Fruit fly (Drosophila melanogaster): ENCODE measurements around the gene CtsK1.

The CtsK1 gene

dm6 chr3L:13957212-13957668 is 36.8 kb upstream of the CtsK1 start (continued):
- no peak for TF ChIP-seq knrl (GFP tag; IDR thresholded peaks at IDR 0.05; ENCODE audit: partially characterized antibody)
- no peak for TF ChIP-seq danr (GFP tag; IDR thresholded peaks at IDR 0.05)
- no peak for TF ChIP-seq hbn (GFP tag; IDR thresholded peaks at IDR 0.05; ENCODE audit: partially characterized antibody)
- no peak for TF ChIP-seq Side (GFP tag; optimal IDR thresholded peaks at IDR 0.05)
- TF ChIP-seq pho (GFP tag; optimal IDR thresholded peaks at IDR 0.05) = peak; percentile 27
- peak; percentile 60 for TF ChIP-seq CG10462 (GFP tag; optimal IDR thresholded peaks at IDR 0.05)
- no peak for TF ChIP-seq HmgD (GFP tag; optimal IDR thresholded peaks at IDR 0.05)
- no peak for TF ChIP-seq Dll (GFP tag; IDR thresholded peaks at IDR 0.05; ENCODE audit: partially characterized antibody)
- no peak for TF ChIP-seq Ada2b (GFP tag; IDR thresholded peaks at IDR 0.05)
- peak; percentile 74 for TF ChIP-seq PHDP (tag; optimal IDR thresholded peaks at IDR 0.05)
- TF ChIP-seq CG8944 (GFP tag; optimal IDR thresholded peaks at IDR 0.05) = no peak
- TF ChIP-seq sob (GFP tag; IDR thresholded peaks at IDR 0.05) = no peak
- peak; percentile 90 for TF ChIP-seq sens (GFP tag)
- peak; percentile 16 for TF ChIP-seq dm (GFP tag; optimal IDR thresholded peaks at IDR 0.05)
- peak; percentile 6 for TF ChIP-seq CG7271 (tag; optimal IDR thresholded peaks at IDR 0.05)
- peak; percentile 12 for TF ChIP-seq CG30020 (tag; optimal IDR thresholded peaks at IDR 0.05)
- TF ChIP-seq CG15479 (GFP tag; optimal IDR thresholded peaks at IDR 0.05) = no peak
- TF ChIP-seq Hand (GFP tag; optimal IDR thresholded peaks at IDR 0.05) = no peak
- TF ChIP-seq gem (tag; optimal IDR thresholded peaks at IDR 0.05) = peak; percentile 87
- peak; percentile 83 for TF ChIP-seq CG9437 (GFP tag; optimal IDR thresholded peaks at IDR 0.05)
- peak; percentile 71 for TF ChIP-seq org-1 (GFP tag; optimal IDR thresholded peaks at IDR 0.05)
- peak; percentile 39 for TF ChIP-seq Mad (GFP tag; optimal IDR thresholded peaks at IDR 0.05)
- TF ChIP-seq CG17385 (GFP tag; optimal IDR thresholded peaks at IDR 0.05) = peak; percentile 70
- TF ChIP-seq Drgx (GFP tag; IDR thresholded peaks at IDR 0.05) = peak; percentile 40; the same call in 1 of the 2 replicates
- TF ChIP-seq vvl (GFP tag; IDR thresholded peaks at IDR 0.05) = peak; percentile 42; the same call in 1 of the 2 replicates
- no peak for TF ChIP-seq CG4282 (GFP tag; optimal IDR thresholded peaks at IDR 0.05)
- peak; percentile 73 for TF ChIP-seq D19A (tag; optimal IDR thresholded peaks at IDR 0.05)
- TF ChIP-seq CG16813 (GFP tag; IDR thresholded peaks at IDR 0.05; ENCODE audit: partially characterized antibody) = no peak
- no peak for TF ChIP-seq zen2 (GFP tag; IDR thresholded peaks at IDR 0.05; ENCODE audit: partially characterized antibody)
- peak; percentile 81 for TF ChIP-seq CG2712 (tag; optimal IDR thresholded peaks at IDR 0.05)
- no peak for TF ChIP-seq CG13624 (GFP tag; optimal IDR thresholded peaks at IDR 0.05)
- TF ChIP-seq inv (GFP tag; IDR thresholded peaks at IDR 0.05; ENCODE audit: partially characterized antibody) = no peak
- TF ChIP-seq CG9797 (GFP tag; optimal IDR thresholded peaks at IDR 0.05) = no peak
- TF ChIP-seq ems (GFP tag; optimal IDR thresholded peaks at IDR 0.05) = no peak
- TF ChIP-seq CG17912 (GFP tag; optimal IDR thresholded peaks at IDR 0.05) = no peak
- TF ChIP-seq chn (GFP tag; optimal IDR thresholded peaks at IDR 0.05) = peak; percentile 61
- peak; percentile 73 for TF ChIP-seq Xrp1 (GFP tag; IDR thresholded peaks at IDR 0.05)
- no peak for TF ChIP-seq CHES-1-like (GFP tag; optimal IDR thresholded peaks at IDR 0.05)
- TF ChIP-seq CG14667 (GFP tag; IDR thresholded peaks at IDR 0.05) = no peak
- no peak for TF ChIP-seq slp2 (GFP tag; optimal IDR thresholded peaks at IDR 0.05)
- TF ChIP-seq Stat92E (GFP tag; optimal IDR thresholded peaks at IDR 0.05) = no peak
- no peak for TF ChIP-seq sima (GFP tag; optimal IDR thresholded peaks at IDR 0.05)
- peak; percentile 68 for TF ChIP-seq CG1602 (GFP tag; optimal IDR thresholded peaks at IDR 0.05)
- TF ChIP-seq caup (GFP tag; optimal IDR thresholded peaks at IDR 0.05; ENCODE audit: severe bottlenecking) = peak; percentile 1
- TF ChIP-seq hb (GFP tag; IDR thresholded peaks at IDR 0.05; ENCODE audit: partially characterized antibody) = no peak
- TF ChIP-seq Bgb (GFP tag; IDR thresholded peaks at IDR 0.05; ENCODE audit: partially characterized antibody) = no peak
- TF ChIP-seq BEAF-32 (GFP tag; optimal IDR thresholded peaks at IDR 0.05) = no peak
- no peak for TF ChIP-seq zfh2 (GFP tag; optimal IDR thresholded peaks at IDR 0.05)
- TF ChIP-seq ERR (GFP tag; optimal IDR thresholded peaks at IDR 0.05) = no peak
- no peak for TF ChIP-seq prd (optimal IDR thresholded peaks at IDR 0.05)
- TF ChIP-seq prd (GFP tag; IDR thresholded peaks at IDR 0.05) = peak; percentile 51; the same call in 1 of the 3 replicates

Measured in whole organism, embryonic.